Worm (Caenorhabditis elegans) whole organism, L3 larva: ENCODE data around the gene clec-141.

Source experiments
- R02D3.7 ChIP-seq: fragments of 150-350 bp; optimal IDR thresholded peaks from 2 replicates; lab custom pipeline; 2014; ENCODE audit warnings: missing biosample characterization, missing genetic modification characterization
- ZK546.5 ChIP-seq: sonication (generic microtip); optimal IDR thresholded peaks from 2 replicates; lab custom pipeline; 2017; ENCODE audit warnings: missing biosample characterization, missing genetic modification characterization
- ama-1 ChIP-seq: fragments of 150-350 bp; optimal IDR thresholded peaks from 2 replicates; lab custom pipeline; 2018
- ceh-28 ChIP-seq: fragments of 150-350 bp; optimal IDR thresholded peaks from 2 replicates; lab custom pipeline; 2014; ENCODE audit warnings: missing biosample characterization, missing genetic modification reagents, missing genetic modification characterization
- ceh-82 ChIP-seq: fragments of 150-350 bp; optimal IDR thresholded peaks from 2 replicates; lab custom pipeline; 2014; ENCODE audit warnings: missing biosample characterization, missing genetic modification characterization
- daf-12 ChIP-seq: fragments of 150-350 bp; optimal IDR thresholded peaks from 2 replicates; lab custom pipeline; 2014; ENCODE audit warnings: missing biosample characterization, missing genetic modification reagents, missing genetic modification characterization
- egl-27 ChIP-seq: sonication (generic microtip); optimal IDR thresholded peaks from 4 replicates; lab custom pipeline; 2017; ENCODE audit warnings: missing biosample characterization, missing genetic modification reagents, missing genetic modification characterization
- egl-5 ChIP-seq: fragments of 150-350 bp; optimal IDR thresholded peaks from 2 replicates; lab custom pipeline; 2017; ENCODE audit warnings: missing biosample characterization, missing genetic modification reagents, missing genetic modification characterization, inconsistent platforms
- elt-2 ChIP-seq: sonication (generic microtip); optimal IDR thresholded peaks from 2 replicates; lab custom pipeline; 2016; ENCODE audit warnings: missing genetic modification reagents, mild to moderate bottlenecking, missing genetic modification characterization, missing compliant biosample characterization
- eor-1 ChIP-seq, 2 experiments: fragments of 150-350 bp; optimal IDR thresholded peaks; 2 replicates each; lab custom pipeline; 2014 to 2018; ENCODE audit warnings: missing biosample characterization in 2 of 2, missing genetic modification characterization in 2 of 2
- fkh-10 ChIP-seq: sonication (generic microtip); optimal IDR thresholded peaks from 2 replicates; lab custom pipeline; 2017; ENCODE audit warnings: missing biosample characterization, missing genetic modification reagents, missing genetic modification characterization
- fkh-2 ChIP-seq: fragments of 150-350 bp; optimal IDR thresholded peaks from 2 replicates; lab custom pipeline; 2014; ENCODE audit warnings: missing biosample characterization, missing genetic modification reagents, missing genetic modification characterization
- fos-1 ChIP-seq: fragments of 150-350 bp; optimal IDR thresholded peaks from 2 replicates; lab custom pipeline; 2014; ENCODE audit warnings: missing biosample characterization, missing genetic modification characterization
- hmg-11 ChIP-seq: sonication (generic microtip); optimal IDR thresholded peaks from 2 replicates; lab custom pipeline; 2016; ENCODE audit warnings: missing genetic modification characterization, missing compliant biosample characterization
- lin-39 ChIP-seq: fragments of 150-350 bp; optimal IDR thresholded peaks from 2 replicates; lab custom pipeline; 2018; ENCODE audit warnings: missing biosample characterization, missing genetic modification reagents, missing genetic modification characterization
- lsy-12 ChIP-seq: sonication (generic microtip); optimal IDR thresholded peaks from 2 replicates; lab custom pipeline; 2016; ENCODE audit warnings: mild to moderate bottlenecking, missing genetic modification characterization, missing compliant biosample characterization
- mml-1 ChIP-seq: fragments of 150-350 bp; sonication (generic microtip); optimal IDR thresholded peaks from 3 replicates; lab custom pipeline; 2014; ENCODE audit warnings: missing biosample characterization, missing genetic modification characterization
- nfya-1 ChIP-seq: sonication (generic microtip); optimal IDR thresholded peaks from 2 replicates; lab custom pipeline; 2017; ENCODE audit warnings: missing genetic modification characterization, mild to moderate bottlenecking, missing compliant biosample characterization, antibody characterized with exemption, moderate library complexity; ENCODE audit not compliant: insufficient read depth
- nhr-25 ChIP-seq: sonication (generic microtip); optimal IDR thresholded peaks from 2 replicates; lab custom pipeline; 2017; ENCODE audit warnings: missing biosample characterization, missing genetic modification characterization
- nhr-28 ChIP-seq: fragments of 150-350 bp; optimal IDR thresholded peaks from 2 replicates; lab custom pipeline; 2014; ENCODE audit warnings: missing biosample characterization, missing genetic modification characterization
- nhr-43 ChIP-seq: sonication (generic microtip); optimal IDR thresholded peaks from 2 replicates; lab custom pipeline; 2016; ENCODE audit warnings: mild to moderate bottlenecking, missing genetic modification characterization, missing compliant biosample characterization; ENCODE audit not compliant: poor library complexity, severe bottlenecking
- nhr-67 ChIP-seq: fragments of 150-350 bp; optimal IDR thresholded peaks from 2 replicates; lab custom pipeline; 2014; ENCODE audit warnings: missing biosample characterization, missing genetic modification characterization
- nhr-76 ChIP-seq: fragments of 150-350 bp; sonication (generic microtip); optimal IDR thresholded peaks from 5 replicates; lab custom pipeline; 2014; ENCODE audit warnings: missing biosample characterization, missing genetic modification characterization
- nhr-77 ChIP-seq: fragments of 150-350 bp; optimal IDR thresholded peaks from 2 replicates; lab custom pipeline; 2014; ENCODE audit warnings: missing biosample characterization, missing genetic modification characterization
- pha-4 ChIP-seq: fragments of 150-350 bp; optimal IDR thresholded peaks from 2 replicates; lab custom pipeline; 2014; ENCODE audit warnings: missing biosample characterization, missing genetic modification reagents, missing genetic modification characterization
- pqm-1 ChIP-seq: fragments of 150-350 bp; optimal IDR thresholded peaks from 2 replicates; lab custom pipeline; 2017; ENCODE audit warnings: missing biosample characterization, missing genetic modification characterization, inconsistent platforms
- sea-2 ChIP-seq: fragments of 150-350 bp; sonication (generic microtip); optimal IDR thresholded peaks from 4 replicates; lab custom pipeline; 2014; ENCODE audit warnings: missing biosample characterization, missing genetic modification reagents, missing genetic modification characterization
- skn-1 ChIP-seq: fragments of 150-350 bp; optimal IDR thresholded peaks from 2 replicates; lab custom pipeline; 2014; ENCODE audit warnings: missing biosample characterization, missing genetic modification characterization
- snpc-4 ChIP-seq: fragments of 150-350 bp; optimal IDR thresholded peaks from 2 replicates; lab custom pipeline; 2014; ENCODE audit warnings: missing biosample characterization, missing genetic modification characterization
- unc-39 ChIP-seq: sonication (generic microtip); optimal IDR thresholded peaks from 4 replicates; lab custom pipeline; 2017; ENCODE audit warnings: missing biosample characterization, missing genetic modification characterization
- unc-62 ChIP-seq: fragments of 150-350 bp; sonication (generic microtip); optimal IDR thresholded peaks from 4 replicates; lab custom pipeline; 2014; ENCODE audit warnings: missing biosample characterization, missing genetic modification reagents, missing genetic modification characterization
- ztf-11 ChIP-seq: fragments of 150-350 bp; optimal IDR thresholded peaks from 2 replicates; lab custom pipeline; 2014; ENCODE audit warnings: missing biosample characterization, missing genetic modification characterization
- ztf-4 ChIP-seq: fragments of 150-350 bp; optimal IDR thresholded peaks from 2 replicates; lab custom pipeline; 2014; ENCODE audit warnings: missing biosample characterization, missing genetic modification characterization

clec-141 gene

ce11 chrII:5416204-5416764 lies 8.8 kb upstream of the clec-141 start, which contains the start of gene EEED8.2:
Gene EEED8.2, plus strand, starts transcription at chrII:5416714.
- TF ChIP-seq pqm-1 (no peak), pha-4 (peak; percentile 26)

ce11 chrII:5414040-5414439 lies 6.6 kb upstream of the clec-141 start, which contains the start of the genes EEED8.14 and EEED8.3:
Gene EEED8.14, minus strand, starts transcription at chrII:5414052.
Gene EEED8.3, plus strand, starts transcription at chrII:5414276.
- TF ChIP-seq nhr-28 (tag; lab: Kevin White, UChicago), result no peak
- TF ChIP-seq nhr-77 (tag; lab: Kevin White, UChicago), result no peak
- TF ChIP-seq nhr-25 (tag; lab: Kevin White, UChicago), result no peak
- TF ChIP-seq ceh-82 (tag; lab: Kevin White, UChicago), result no peak
- TF ChIP-seq mml-1 (tag; lab: Kevin White, UChicago), result no peak

- no peak for TF ChIP-seq eor-1 (tag; optimal IDR thresholded peaks at IDR 0.05; lab: Kevin White, UChicago)
- no peak for TF ChIP-seq ztf-11 (tag; lab: Kevin White, UChicago)
Measured at ce11 chrII:5412467-5412866, 5.0 kb upstream of the clec-141 start, which contains the start of the genes EEED8.13 and EEED8.18. Gene EEED8.13, minus strand, starts transcription at chrII:5412567. Gene EEED8.18, minus strand, starts transcription at chrII:5412610.

ce11 chrII:5408924-5409323 lies 1.5 kb upstream of the clec-141 start, which contains the start of the genes EEED8.12 and EEED8.4:
Gene EEED8.12, minus strand, starts transcription at chrII:5409024.
Gene EEED8.4, plus strand, starts transcription at chrII:5409319.
- TF ChIP-seq fos-1 (no peak), unc-39 (tag; lab: Kevin White, UChicago) (no peak), skn-1 (no peak), ceh-82 (tag; lab: Kevin White, UChicago) (no peak), lsy-12 (tag; lab: Kevin White, UChicago) (no peak), ceh-28 (no peak), sea-2 (GFP tag; lab: Kevin White, UChicago) (no peak), pha-4 (no peak), nhr-76 (tag; lab: Kevin White, UChicago) (no peak), mml-1 (tag; lab: Kevin White, UChicago) (no peak), fkh-2 (tag; lab: Kevin White, UChicago) (no peak), daf-12 (no peak), nhr-67 (no peak), egl-5 (no peak), lin-39 (tag; lab: Kevin White, UChicago) (no peak), fkh-10 (no peak), R02D3.7 (tag; lab: Kevin White, UChicago) (no peak)

- TF ChIP-seq elt-2 (peak; percentile 40), R02D3.7 (tag; lab: Kevin White, UChicago) (no peak), hmg-11 (tag; lab: Kevin White, UChicago) (peak; percentile 30), pha-4 (peak; percentile 50)
Measured at ce11 chrII:5399201-5399600, 8.2 kb downstream of the clec-141 start, which contains the start of gene mog-5. Gene mog-5, plus strand, starts transcription at chrII:5399538.

- no peak for TF ChIP-seq ama-1 (lab: Kevin White, UChicago)
- no peak for TF ChIP-seq nfya-1
- peak; percentile 22 for TF ChIP-seq hmg-11 (tag; lab: Kevin White, UChicago)
- TF ChIP-seq ceh-82 (tag; lab: Kevin White, UChicago), result no peak
Measured at ce11 chrII:5398779-5399178, 8.7 kb downstream of the clec-141 start, which contains the start of gene fbxl-3. Gene fbxl-3, minus strand, starts transcription at chrII:5398902.

ce11 chrII:5395594-5395993 lies 11.9 kb downstream of the clec-141 start, which contains the start of gene pink-1:
Gene pink-1, minus strand, starts transcription at chrII:5395694.
- TF ChIP-seq fos-1, result no peak
- no peak for TF ChIP-seq eor-1 (tag; optimal IDR thresholded peaks at IDR 0.05; lab: Kevin White, UChicago)
- no peak for TF ChIP-seq unc-39 (tag; lab: Kevin White, UChicago)
- no peak for TF ChIP-seq snpc-4 (tag; lab: Kevin White, UChicago)
- TF ChIP-seq ZK546.5 (tag; lab: Kevin White, UChicago), result no peak
- TF ChIP-seq nhr-43 (tag; lab: Kevin White, UChicago), result no peak
- TF ChIP-seq pqm-1, result no peak
- TF ChIP-seq egl-27 (tag; lab: Kevin White, UChicago), result no peak
- TF ChIP-seq nhr-76 (tag; lab: Kevin White, UChicago), result no peak
- TF ChIP-seq sea-2 (GFP tag; lab: Kevin White, UChicago), result no peak
- TF ChIP-seq unc-62 (GFP tag; lab: Kevin White, UChicago), result no peak
- no peak for TF ChIP-seq ztf-4 (tag; lab: Kevin White, UChicago)
- no peak for TF ChIP-seq hmg-11 (tag; lab: Kevin White, UChicago)
